Worm (Caenorhabditis elegans) whole organism, young adult: ENCODE measurements around the gene fbxb-107.

Experiments used
- B0019.2 ChIP-seq: fragments of 200-800 bp; sonication (Bioruptor generic); conservative IDR thresholded peaks from 2 replicates; pipeline ENCODE4 v1.3.6; 2022; ENCODE audit warnings: missing genetic modification reagents, missing genetic modification characterization, missing compliant biosample characterization
- B0336.3 ChIP-seq: fragments of 200-800 bp; sonication (Bioruptor generic); IDR thresholded peaks from 2 replicates; pipeline ENCODE4 v1.3.6; 2022; ENCODE audit warnings: missing genetic modification characterization, missing compliant biosample characterization
- F23B12.7 ChIP-seq: sonication (generic microtip); optimal IDR thresholded peaks from 2 replicates; lab custom pipeline; 2017; ENCODE audit warnings: missing genetic modification characterization, mild to moderate bottlenecking, missing compliant biosample characterization, antibody characterized with exemption, moderate library complexity; ENCODE audit not compliant: insufficient read depth
- F37B4.10 ChIP-seq: fragments of 200-800 bp; sonication (Bioruptor generic); IDR thresholded peaks from 2 replicates; pipeline ENCODE4 v1.3.6; 2022; ENCODE audit warnings: missing genetic modification characterization, missing compliant biosample characterization
- F52B5.7 ChIP-seq: sonication (generic microtip); optimal IDR thresholded peaks from 2 replicates; lab custom pipeline; 2016; ENCODE audit warnings: mild to moderate bottlenecking, missing genetic modification characterization, missing compliant biosample characterization
- F57A8.1 ChIP-seq: fragments of 200-800 bp; sonication (Bioruptor generic); optimal IDR thresholded peaks from 2 replicates; lab custom pipeline; 2018; ENCODE audit warnings: mild to moderate bottlenecking, missing genetic modification characterization, moderate library complexity, missing compliant biosample characterization
- K11D2.4 ChIP-seq: fragments of 200-800 bp; sonication (Bioruptor generic); IDR thresholded peaks from 2 replicates; pipeline ENCODE4 v1.3.6; 2022; ENCODE audit warnings: missing genetic modification reagents, missing genetic modification characterization, missing compliant biosample characterization
- K12H6.12 ChIP-seq: fragments of 200-800 bp; sonication (Bioruptor generic); optimal IDR thresholded peaks from 2 replicates; lab custom pipeline; 2018; ENCODE audit warnings: mild to moderate bottlenecking, missing genetic modification characterization, missing compliant biosample characterization
- Y53F4B.3 ChIP-seq: fragments of 200-800 bp; sonication (Bioruptor generic); IDR thresholded peaks from 2 replicates; pipeline ENCODE4 v1.3.6; 2022; ENCODE audit warnings: missing genetic modification reagents, missing genetic modification characterization, missing compliant biosample characterization
- Y56A3A.18 ChIP-seq: fragments of 200-800 bp; sonication (Bioruptor generic); IDR thresholded peaks from 2 replicates; pipeline ENCODE4 v1.3.6; 2022; ENCODE audit warnings: missing genetic modification reagents, missing genetic modification characterization, missing compliant biosample characterization
- Y79H2A.3 ChIP-seq: fragments of 200-800 bp; sonication (Bioruptor generic); conservative IDR thresholded peaks from 2 replicates; pipeline ENCODE4 v1.3.6; 2022; ENCODE audit warnings: missing genetic modification reagents, missing genetic modification characterization, missing compliant biosample characterization
- ama-1 ChIP-seq, 3 experiments: fragments of 150-350 bp in 1 of 3; sonication (generic microtip) in 2 of 3; optimal IDR thresholded peaks; 2 replicates each; lab custom pipeline; 2014 to 2018; ENCODE audit warnings: missing biosample characterization in 2 of 3, missing genetic modification characterization in 2 of 3, missing genetic modification reagents in 2 of 3
- ceh-40 ChIP-seq: fragments of 200-800 bp; sonication (Bioruptor generic); IDR thresholded peaks from 2 replicates; pipeline ENCODE4 v1.3.6; 2022; ENCODE audit warnings: missing genetic modification characterization, missing compliant biosample characterization
- efl-1 ChIP-seq: fragments of 150-350 bp; optimal IDR thresholded peaks from 2 replicates; lab custom pipeline; 2014; ENCODE audit warnings: missing biosample characterization, missing genetic modification reagents, missing genetic modification characterization
- egl-44 ChIP-seq: fragments of 200-800 bp; sonication (Bioruptor generic); IDR thresholded peaks from 2 replicates; pipeline ENCODE4 v1.3.6; 2022; ENCODE audit warnings: missing genetic modification reagents, missing genetic modification characterization, missing compliant biosample characterization
- egrh-3 ChIP-seq: fragments of 200-800 bp; sonication (Bioruptor generic); IDR thresholded peaks from 2 replicates; pipeline ENCODE4 v1.3.6; 2022; ENCODE audit warnings: missing genetic modification reagents, missing genetic modification characterization, missing compliant biosample characterization
- hmg-1.2 ChIP-seq: fragments of 200-800 bp; sonication (Bioruptor generic); IDR thresholded peaks from 2 replicates; pipeline ENCODE4 v1.3.6; 2022; ENCODE audit warnings: missing genetic modification reagents, missing genetic modification characterization, missing compliant biosample characterization
- let-526 ChIP-seq: fragments of 200-800 bp; sonication (Bioruptor generic); IDR thresholded peaks from 2 replicates; pipeline ENCODE4 v1.3.6; 2022; ENCODE audit warnings: missing genetic modification reagents, missing genetic modification characterization, missing compliant biosample characterization
- lin-26 ChIP-seq: fragments of 200-800 bp; sonication (Bioruptor generic); IDR thresholded peaks from 2 replicates; pipeline ENCODE4 v1.3.6; 2022; ENCODE audit warnings: missing genetic modification reagents, missing genetic modification characterization, missing compliant biosample characterization
- lin-54 ChIP-seq: fragments of 200-800 bp; sonication (Bioruptor generic); optimal IDR thresholded peaks from 2 replicates; lab custom pipeline; 2018; ENCODE audit warnings: mild to moderate bottlenecking, missing genetic modification characterization, missing compliant biosample characterization
- lsy-27 ChIP-seq: sonication (generic microtip); optimal IDR thresholded peaks from 2 replicates; lab custom pipeline; 2017; ENCODE audit warnings: missing genetic modification characterization, mild to moderate bottlenecking, missing compliant biosample characterization, antibody characterized with exemption, missing genotype, borderline replicate concordance; ENCODE audit not compliant: insufficient read depth
- madf-3 ChIP-seq: fragments of 200-800 bp; sonication (Bioruptor generic); IDR thresholded peaks from 2 replicates; pipeline ENCODE4 v1.3.6; 2022; ENCODE audit warnings: missing genetic modification reagents, missing genetic modification characterization, missing compliant biosample characterization
- madf-6 ChIP-seq: fragments of 200-800 bp; sonication (Bioruptor generic); IDR thresholded peaks from 2 replicates; pipeline ENCODE4 v1.3.6; 2022; ENCODE audit warnings: missing genetic modification reagents, missing genetic modification characterization, missing compliant biosample characterization
- nfya-1 ChIP-seq: sonication (generic microtip); optimal IDR thresholded peaks from 2 replicates; lab custom pipeline; 2017; ENCODE audit warnings: antibody characterized with exemption, missing compliant biosample characterization, missing genetic modification characterization, borderline replicate concordance; ENCODE audit not compliant: insufficient read depth
- nhr-80 ChIP-seq: sonication (generic microtip); optimal IDR thresholded peaks from 2 replicates; lab custom pipeline; 2016; ENCODE audit warnings: missing genetic modification characterization, missing compliant biosample characterization
- sdz-38 ChIP-seq: sonication (generic microtip); optimal IDR thresholded peaks from 2 replicates; lab custom pipeline; 2016; ENCODE audit warnings: missing genotype, missing genetic modification characterization, missing compliant biosample characterization
- sea-2 ChIP-seq: fragments of 200-800 bp; sonication (Bioruptor generic); IDR thresholded peaks from 2 replicates; pipeline ENCODE4 v1.3.6; 2022; ENCODE audit warnings: missing genetic modification characterization, missing compliant biosample characterization
- snpc-1.1 ChIP-seq: sonication (generic microtip); optimal IDR thresholded peaks from 2 replicates; lab custom pipeline; 2017; ENCODE audit warnings: missing genetic modification characterization, mild to moderate bottlenecking, missing compliant biosample characterization, antibody characterized with exemption, moderate library complexity, missing genotype, missing genetic modification reagents; ENCODE audit not compliant: insufficient read depth
- snpc-1.3 ChIP-seq: sonication (generic microtip); optimal IDR thresholded peaks from 2 replicates; lab custom pipeline; 2017; ENCODE audit warnings: missing genetic modification characterization, mild to moderate bottlenecking, missing compliant biosample characterization, antibody characterized with exemption, moderate library complexity, missing genotype, missing genetic modification reagents; ENCODE audit not compliant: insufficient read depth
- somi-1 ChIP-seq: fragments of 200-800 bp; sonication (Bioruptor generic); optimal IDR thresholded peaks from 2 replicates; lab custom pipeline; 2018; ENCODE audit warnings: mild to moderate bottlenecking, missing genetic modification characterization, missing compliant biosample characterization
- sptf-2 ChIP-seq: fragments of 200-800 bp; sonication (Bioruptor generic); optimal IDR thresholded peaks from 2 replicates; lab custom pipeline; 2018; ENCODE audit warnings: mild to moderate bottlenecking, missing genetic modification characterization, missing compliant biosample characterization
- zfh-2 ChIP-seq: fragments of 200-800 bp; sonication (Bioruptor generic); conservative IDR thresholded peaks from 2 replicates; pipeline ENCODE4 v1.3.6; 2022; ENCODE audit warnings: missing genetic modification reagents, missing genetic modification characterization, missing compliant biosample characterization
- ztf-18 ChIP-seq: sonication (generic microtip); optimal IDR thresholded peaks from 2 replicates; lab custom pipeline; 2016; ENCODE audit warnings: missing genotype, mild to moderate bottlenecking, missing genetic modification characterization, missing compliant biosample characterization
- ztf-25 ChIP-seq: fragments of 200-800 bp; sonication (Bioruptor generic); IDR thresholded peaks from 2 replicates; pipeline ENCODE4 v1.3.6; 2022; ENCODE audit warnings: missing genetic modification reagents, missing genetic modification characterization, missing compliant biosample characterization
- ztf-26 ChIP-seq: sonication (generic microtip); optimal IDR thresholded peaks from 2 replicates; lab custom pipeline; 2017; ENCODE audit warnings: missing genetic modification characterization, missing compliant biosample characterization
- ztf-6 ChIP-seq: fragments of 200-800 bp; sonication (Bioruptor generic); IDR thresholded peaks from 2 replicates; pipeline ENCODE4 v1.3.6; 2022; ENCODE audit warnings: missing genetic modification reagents, missing genetic modification characterization, missing compliant biosample characterization

fbxb-107 gene

ce11 chrII:2780804-2781203 lies 22.2 kb downstream of the fbxb-107 start:
- TF ChIP-seq zfh-2 (peak; percentile 50), lin-26 (GFP tag; lab: Robert Waterston, UW) (no peak), ztf-6 (GFP tag; lab: Robert Waterston, UW) (no peak)

ce11 chrII:2781355-2781754 lies 22.8 kb downstream of the fbxb-107 start, which contains the start of gene F08D12.2:
TSS of gene F08D12.2 (plus strand) at chrII:2781655.
- TF ChIP-seq sea-2 (no peak), lin-54 (GFP tag; lab: Kevin White, UChicago) (no peak), ztf-18 (tag; lab: Kevin White, UChicago) (no peak), let-526 (GFP tag; lab: Robert Waterston, UW) (no peak), madf-6 (GFP tag; lab: Robert Waterston, UW) (no peak), K12H6.12 (tag; lab: Kevin White, UChicago) (no peak), snpc-1.1 (tag; lab: Kevin White, UChicago) (no peak), sdz-38 (no peak), efl-1 (GFP tag; lab: Kevin White, UChicago) (no peak), ztf-26 (tag; lab: Kevin White, UChicago) (no peak), Y79H2A.3 (no peak), sptf-2 (GFP tag; lab: Kevin White, UChicago) (no peak), Y56A3A.18 (GFP tag; lab: Robert Waterston, UW) (no peak), nhr-80 (tag; lab: Kevin White, UChicago) (no peak), egl-44 (GFP tag; lab: Robert Waterston, UW) (no peak), egrh-3 (GFP tag; lab: Robert Waterston, UW) (no peak), B0019.2 (GFP tag; lab: Robert Waterston, UW) (no peak), F23B12.7 (tag; lab: Kevin White, UChicago) (no peak), F52B5.7 (tag; lab: Kevin White, UChicago) (no peak), nfya-1 (tag; lab: Kevin White, UChicago) (no peak)

ce11 chrII:2783380-2783779 lies 24.8 kb downstream of the fbxb-107 start:
- TF ChIP-seq zfh-2: peak; percentile 73
- peak; percentile 63; the same call in 1 of the 2 replicates for TF ChIP-seq egrh-3 (GFP tag; lab: Robert Waterston, UW)
- no peak for TF ChIP-seq egl-44 (GFP tag; lab: Robert Waterston, UW)

- TF ChIP-seq lin-26 (GFP tag; lab: Robert Waterston, UW): no peak
- no peak for TF ChIP-seq efl-1 (GFP tag; lab: Kevin White, UChicago)
- peak; percentile 88 for TF ChIP-seq zfh-2
- TF ChIP-seq ztf-25 (GFP tag; lab: Robert Waterston, UW): no peak
- TF ChIP-seq madf-3: no peak
- TF ChIP-seq lin-54 (GFP tag; lab: Kevin White, UChicago): no peak
- TF ChIP-seq Y53F4B.3 (GFP tag; lab: Robert Waterston, UW): no peak
- TF ChIP-seq snpc-1.3 (tag; lab: Kevin White, UChicago): no peak
- TF ChIP-seq F37B4.10 (GFP tag; lab: Robert Waterston, UW): 0 out of 2 replicates have a peak, but pooled peaks have one; percentile 64
- TF ChIP-seq somi-1 (GFP tag; lab: Kevin White, UChicago): no peak
- TF ChIP-seq F57A8.1: no peak
- TF ChIP-seq K11D2.4 (GFP tag; lab: Robert Waterston, UW): no peak
- TF ChIP-seq B0336.3: no peak
- no peak for TF ChIP-seq ama-1 (optimal IDR thresholded peaks at IDR 0.05; lab: Kevin White, UChicago)
- TF ChIP-seq ama-1 (GFP tag; optimal IDR thresholded peaks at IDR 0.05; lab: Kevin White, UChicago): no peak
- TF ChIP-seq nfya-1 (tag; lab: Kevin White, UChicago): no peak
- no peak for TF ChIP-seq ztf-18 (tag; lab: Kevin White, UChicago)
- peak; percentile 86; the same call in 1 of the 2 replicates for TF ChIP-seq egrh-3 (GFP tag; lab: Robert Waterston, UW)
- TF ChIP-seq hmg-1.2: no peak
- no peak for TF ChIP-seq B0019.2 (GFP tag; lab: Robert Waterston, UW)
- TF ChIP-seq lsy-27 (tag; lab: Kevin White, UChicago): no peak
- TF ChIP-seq ceh-40 (GFP tag; lab: Robert Waterston, UW): no peak
Measured at ce11 chrII:2785787-2786186, 27.2 kb downstream of the fbxb-107 start.
